Fruit fly (Drosophila melanogaster): ENCODE data around the gene CG15478.

CG15478 gene

dm6 chrX:7717832-7718231, at the start of gene CG15478:
Gene CG15478, minus strand, starts transcription at chrX:7717932.
- TF ChIP-seq noc (tag; optimal IDR thresholded peaks at IDR 0.05), result no peak

- no peak for TF ChIP-seq noc (tag; optimal IDR thresholded peaks at IDR 0.05)
These were observed 47.0 kb upstream of the CG15478 start, which contains the start of gene Ir7a for dm6 chrX:7764682-7765081. Gene Ir7a, plus strand, starts transcription at chrX:7764982.

- no peak for TF ChIP-seq noc (tag; optimal IDR thresholded peaks at IDR 0.05)
These were observed 28.6 kb upstream of the CG15478 start for dm6 chrX:7746342-7746741.

- no peak for TF ChIP-seq noc (tag; optimal IDR thresholded peaks at IDR 0.05)
These were observed 26.3 kb upstream of the CG15478 start for dm6 chrX:7744036-7744435.

- TF ChIP-seq noc (tag; optimal IDR thresholded peaks at IDR 0.05), result no peak
These were observed 19.5 kb upstream of the CG15478 start for dm6 chrX:7737156-7737771.

- TF ChIP-seq noc (tag; optimal IDR thresholded peaks at IDR 0.05), result no peak
These were observed 18.9 kb upstream of the CG15478 start, which contains the start of gene Tom40 for dm6 chrX:7736593-7736992. Gene Tom40, plus strand, starts transcription at chrX:7736893.

- TF ChIP-seq noc (tag; optimal IDR thresholded peaks at IDR 0.05), result no peak
These were observed 17.5 kb upstream of the CG15478 start for dm6 chrX:7735262-7735661.

- TF ChIP-seq noc (tag; optimal IDR thresholded peaks at IDR 0.05), result peak; percentile 72
These were observed 16.6 kb upstream of the CG15478 start, which contains the start of the genes Pdp and Rab39 for dm6 chrX:7734131-7734930. Gene Pdp, minus strand, starts transcription at chrX:7734651. Gene Rab39, plus strand, starts transcription at chrX:7734923.

- no peak for TF ChIP-seq noc (tag; optimal IDR thresholded peaks at IDR 0.05)
These were observed 10.8 kb upstream of the CG15478 start, which contains the start of the genes NELF-B and CG12155 for dm6 chrX:7728251-7729164. Gene NELF-B, minus strand, starts transcription at chrX:7728361. Gene CG12155, plus strand, starts transcription at chrX:7728755.

- no peak for TF ChIP-seq noc (tag; optimal IDR thresholded peaks at IDR 0.05)
These were observed 4.2 kb upstream of the CG15478 start, which contains the start of gene Hira for dm6 chrX:7721905-7722304. Gene Hira, plus strand, starts transcription at chrX:7722119.

dm6 chrX:7715433-7715832, 2.3 kb downstream of the CG15478 start:
- no peak for TF ChIP-seq noc (tag; optimal IDR thresholded peaks at IDR 0.05)

- no peak for TF ChIP-seq noc (tag; optimal IDR thresholded peaks at IDR 0.05)
These were observed 7.1 kb downstream of the CG15478 start for dm6 chrX:7710439-7711154.

- no peak for TF ChIP-seq noc (tag; optimal IDR thresholded peaks at IDR 0.05)
These were observed 7.9 kb downstream of the CG15478 start for dm6 chrX:7709708-7710438.

- peak; percentile 93 for TF ChIP-seq noc (tag; optimal IDR thresholded peaks at IDR 0.05)
These were observed 8.6 kb downstream of the CG15478 start, which contains the start of gene CHES-1-like for dm6 chrX:7708942-7709707. Gene CHES-1-like, minus strand, starts transcription at chrX:7709385.

Data from whole organism, larva.